Worm (Caenorhabditis elegans) whole organism, young adult: ENCODE measurements around the gene clec-175.

Experiments used
- C17E4.6 ChIP-seq: fragments of 200-800 bp; sonication (Bioruptor generic); IDR thresholded peaks from 2 replicates; pipeline ENCODE4 v1.3.6; 2022; ENCODE audit warnings: missing genetic modification reagents, missing genetic modification characterization, missing compliant biosample characterization
- F37B4.10 ChIP-seq: fragments of 200-800 bp; sonication (Bioruptor generic); IDR thresholded peaks from 2 replicates; pipeline ENCODE4 v1.3.6; 2022; ENCODE audit warnings: missing genetic modification characterization, missing compliant biosample characterization
- F39B2.1 ChIP-seq: fragments of 200-800 bp; sonication (Bioruptor generic); IDR thresholded peaks from 2 replicates; pipeline ENCODE4 v1.3.6; 2022; ENCODE audit warnings: missing genetic modification reagents, missing genetic modification characterization, missing compliant biosample characterization
- F57C9.4 ChIP-seq: sonication (generic microtip); optimal IDR thresholded peaks from 2 replicates; lab custom pipeline; 2017; ENCODE audit warnings: mild to moderate bottlenecking, missing genetic modification characterization, missing compliant biosample characterization
- K11D2.4 ChIP-seq: fragments of 200-800 bp; sonication (Bioruptor generic); IDR thresholded peaks from 2 replicates; pipeline ENCODE4 v1.3.6; 2022; ENCODE audit warnings: missing genetic modification reagents, missing genetic modification characterization, missing compliant biosample characterization
- K12H6.12 ChIP-seq: fragments of 200-800 bp; sonication (Bioruptor generic); optimal IDR thresholded peaks from 2 replicates; lab custom pipeline; 2018; ENCODE audit warnings: mild to moderate bottlenecking, missing genetic modification characterization, missing compliant biosample characterization
- Y53G8AR.9 ChIP-seq: fragments of 200-800 bp; sonication (Bioruptor generic); conservative IDR thresholded peaks from 2 replicates; pipeline ENCODE4 v1.3.6; 2022; ENCODE audit warnings: missing genetic modification reagents, missing genetic modification characterization, missing compliant biosample characterization
- Y56A3A.18 ChIP-seq: fragments of 200-800 bp; sonication (Bioruptor generic); IDR thresholded peaks from 2 replicates; pipeline ENCODE4 v1.3.6; 2022; ENCODE audit warnings: missing genetic modification reagents, missing genetic modification characterization, missing compliant biosample characterization
- Y67H2A.10 ChIP-seq: fragments of 200-800 bp; sonication (Bioruptor generic); conservative IDR thresholded peaks from 2 replicates; pipeline ENCODE4 v1.3.6; 2022; ENCODE audit warnings: missing genetic modification reagents, missing genetic modification characterization, missing compliant biosample characterization
- aptf-2 ChIP-seq: fragments of 200-800 bp; sonication (Bioruptor generic); conservative IDR thresholded peaks from 2 replicates; pipeline ENCODE4 v1.3.6; 2022; ENCODE audit warnings: missing genetic modification reagents, missing genetic modification characterization, missing compliant biosample characterization
- aptf-3 ChIP-seq: fragments of 200-800 bp; sonication (Bioruptor generic); IDR thresholded peaks from 2 replicates; pipeline ENCODE4 v1.3.6; 2022; ENCODE audit warnings: missing genetic modification characterization, missing compliant biosample characterization
- athp-1 ChIP-seq: sonication (generic microtip); optimal IDR thresholded peaks from 2 replicates; lab custom pipeline; 2017; ENCODE audit warnings: mild to moderate bottlenecking, missing genetic modification characterization, missing compliant biosample characterization
- attf-5 ChIP-seq: fragments of 200-800 bp; sonication (Bioruptor generic); optimal IDR thresholded peaks from 2 replicates; lab custom pipeline; 2018; ENCODE audit warnings: mild to moderate bottlenecking, missing genetic modification characterization, missing compliant biosample characterization
- cebp-1 ChIP-seq, 2 experiments: fragments of 200-800 bp in 1 of 2; sonication (Bioruptor generic) in 1 of 2; sonication (generic microtip) in 1 of 2; IDR thresholded peaks in 1 of 2; optimal IDR thresholded peaks in 1 of 2; 2 replicates each; pipeline versions ENCODE4 v1.3.6 to Lab custom; 2017 to 2022; ENCODE audit warnings: missing compliant biosample characterization in 2 of 2, missing genetic modification characterization in 2 of 2, mild to moderate bottlenecking in 1 of 2, missing genetic modification reagents in 1 of 2, moderate library complexity in 1 of 2
- cebp-2 ChIP-seq: fragments of 200-800 bp; sonication (Bioruptor generic); IDR thresholded peaks from 2 replicates; pipeline ENCODE4 v1.3.6; 2022; ENCODE audit warnings: missing genetic modification characterization, missing compliant biosample characterization
- ceh-100 ChIP-seq: fragments of 200-800 bp; sonication (Bioruptor generic); IDR thresholded peaks from 2 replicates; pipeline ENCODE4 v1.3.6; 2022; ENCODE audit warnings: missing genetic modification reagents, missing genetic modification characterization, missing compliant biosample characterization
- ceh-27 ChIP-seq: fragments of 200-800 bp; sonication (Bioruptor generic); optimal IDR thresholded peaks from 2 replicates; lab custom pipeline; 2018; ENCODE audit warnings: mild to moderate bottlenecking, missing genetic modification characterization, moderate library complexity, missing compliant biosample characterization
- ceh-40 ChIP-seq: fragments of 200-800 bp; sonication (Bioruptor generic); IDR thresholded peaks from 2 replicates; pipeline ENCODE4 v1.3.6; 2022; ENCODE audit warnings: missing genetic modification characterization, missing compliant biosample characterization
- ceh-91 ChIP-seq: fragments of 200-800 bp; sonication (Bioruptor generic); IDR thresholded peaks from 2 replicates; pipeline ENCODE4 v1.3.6; 2022; ENCODE audit warnings: missing genetic modification reagents, missing genetic modification characterization, missing compliant biosample characterization
- chd-7 ChIP-seq: sonication (generic microtip); optimal IDR thresholded peaks from 2 replicates; lab custom pipeline; 2016; ENCODE audit warnings: mild to moderate bottlenecking, missing genetic modification characterization, moderate library complexity, missing compliant biosample characterization
- dox-1 ChIP-seq: fragments of 200-800 bp; sonication (Bioruptor generic); IDR thresholded peaks from 2 replicates; pipeline ENCODE4 v1.3.6; 2022; ENCODE audit warnings: missing genetic modification reagents, missing genetic modification characterization, missing compliant biosample characterization
- dpff-1 ChIP-seq: sonication (generic microtip); optimal IDR thresholded peaks from 2 replicates; lab custom pipeline; 2017; ENCODE audit warnings: mild to moderate bottlenecking, missing genetic modification characterization, missing compliant biosample characterization
- egl-44 ChIP-seq: fragments of 200-800 bp; sonication (Bioruptor generic); IDR thresholded peaks from 2 replicates; pipeline ENCODE4 v1.3.6; 2022; ENCODE audit warnings: missing genetic modification reagents, missing genetic modification characterization, missing compliant biosample characterization
- egrh-3 ChIP-seq: fragments of 200-800 bp; sonication (Bioruptor generic); IDR thresholded peaks from 2 replicates; pipeline ENCODE4 v1.3.6; 2022; ENCODE audit warnings: missing genetic modification reagents, missing genetic modification characterization, missing compliant biosample characterization
- fkh-3 ChIP-seq: sonication (generic microtip); optimal IDR thresholded peaks from 2 replicates; lab custom pipeline; 2016; ENCODE audit warnings: mild to moderate bottlenecking, missing genetic modification characterization, missing compliant biosample characterization
- him-1 ChIP-seq: sonication (generic microtip); optimal IDR thresholded peaks from 2 replicates; lab custom pipeline; 2016; ENCODE audit warnings: missing genotype, missing genetic modification reagents, missing genetic modification characterization, missing compliant biosample characterization
- hlh-12 ChIP-seq: sonication (generic microtip); optimal IDR thresholded peaks from 2 replicates; lab custom pipeline; 2016; ENCODE audit warnings: missing genetic modification characterization, missing compliant biosample characterization
- hmg-1.2 ChIP-seq: fragments of 200-800 bp; sonication (Bioruptor generic); IDR thresholded peaks from 2 replicates; pipeline ENCODE4 v1.3.6; 2022; ENCODE audit warnings: missing genetic modification reagents, missing genetic modification characterization, missing compliant biosample characterization
- lin-26 ChIP-seq: fragments of 200-800 bp; sonication (Bioruptor generic); IDR thresholded peaks from 2 replicates; pipeline ENCODE4 v1.3.6; 2022; ENCODE audit warnings: missing genetic modification reagents, missing genetic modification characterization, missing compliant biosample characterization
- lin-40 ChIP-seq: sonication (generic microtip); optimal IDR thresholded peaks from 2 replicates; lab custom pipeline; 2016; ENCODE audit warnings: missing genetic modification characterization, mild to moderate bottlenecking, missing compliant biosample characterization, missing genotype, missing genetic modification reagents
- lir-1 ChIP-seq: fragments of 200-800 bp; sonication (Bioruptor generic); conservative IDR thresholded peaks from 2 replicates; pipeline ENCODE4 v1.3.6; 2022; ENCODE audit warnings: missing genetic modification reagents, missing genetic modification characterization, missing compliant biosample characterization
- lsl-1 ChIP-seq: fragments of 200-800 bp; sonication (Bioruptor generic); optimal IDR thresholded peaks from 2 replicates; lab custom pipeline; 2018; ENCODE audit warnings: mild to moderate bottlenecking, missing genetic modification characterization, moderate library complexity, missing compliant biosample characterization
- lsy-27 ChIP-seq: sonication (generic microtip); optimal IDR thresholded peaks from 2 replicates; lab custom pipeline; 2017; ENCODE audit warnings: missing genetic modification characterization, mild to moderate bottlenecking, missing compliant biosample characterization, antibody characterized with exemption, missing genotype, borderline replicate concordance; ENCODE audit not compliant: insufficient read depth
- madf-3 ChIP-seq: fragments of 200-800 bp; sonication (Bioruptor generic); IDR thresholded peaks from 2 replicates; pipeline ENCODE4 v1.3.6; 2022; ENCODE audit warnings: missing genetic modification reagents, missing genetic modification characterization, missing compliant biosample characterization
- madf-6 ChIP-seq: fragments of 200-800 bp; sonication (Bioruptor generic); IDR thresholded peaks from 2 replicates; pipeline ENCODE4 v1.3.6; 2022; ENCODE audit warnings: missing genetic modification reagents, missing genetic modification characterization, missing compliant biosample characterization
- mxl-1 ChIP-seq: sonication (generic microtip); optimal IDR thresholded peaks from 2 replicates; lab custom pipeline; 2016; ENCODE audit warnings: missing genetic modification characterization, missing compliant biosample characterization
- nfya-1 ChIP-seq: sonication (generic microtip); optimal IDR thresholded peaks from 2 replicates; lab custom pipeline; 2017; ENCODE audit warnings: antibody characterized with exemption, missing compliant biosample characterization, missing genetic modification characterization, borderline replicate concordance; ENCODE audit not compliant: insufficient read depth
- nfyb-1 ChIP-seq: fragments of 200-800 bp; sonication (Bioruptor generic); IDR thresholded peaks from 2 replicates; pipeline ENCODE4 v1.3.6; 2022; ENCODE audit warnings: missing genetic modification reagents, missing genetic modification characterization, missing compliant biosample characterization
- nhr-179 ChIP-seq: sonication (generic microtip); optimal IDR thresholded peaks from 2 replicates; lab custom pipeline; 2016; ENCODE audit warnings: mild to moderate bottlenecking, missing genetic modification characterization, missing compliant biosample characterization
- nhr-90 ChIP-seq: sonication (generic microtip); optimal IDR thresholded peaks from 2 replicates; lab custom pipeline; 2016; ENCODE audit warnings: missing genotype, mild to moderate bottlenecking, missing genetic modification characterization, missing compliant biosample characterization
- pha-4 ChIP-seq: fragments of 150-350 bp; sonication (generic microtip); optimal IDR thresholded peaks from 2 replicates; lab custom pipeline; 2014; ENCODE audit warnings: missing biosample characterization, missing genetic modification reagents, missing genetic modification characterization
- sdz-38 ChIP-seq: sonication (generic microtip); optimal IDR thresholded peaks from 2 replicates; lab custom pipeline; 2016; ENCODE audit warnings: missing genotype, missing genetic modification characterization, missing compliant biosample characterization
- sptf-2 ChIP-seq: fragments of 200-800 bp; sonication (Bioruptor generic); optimal IDR thresholded peaks from 2 replicates; lab custom pipeline; 2018; ENCODE audit warnings: mild to moderate bottlenecking, missing genetic modification characterization, missing compliant biosample characterization
- tbx-9 ChIP-seq: sonication (generic microtip); optimal IDR thresholded peaks from 2 replicates; lab custom pipeline; 2016; ENCODE audit warnings: borderline replicate concordance, missing genetic modification characterization, inconsistent platforms, missing compliant biosample characterization
- tlf-1 ChIP-seq: fragments of 200-800 bp; sonication (Bioruptor generic); optimal IDR thresholded peaks from 2 replicates; lab custom pipeline; 2018; ENCODE audit warnings: mild to moderate bottlenecking, missing genetic modification characterization, missing compliant biosample characterization
- unc-130 ChIP-seq: sonication (generic microtip); optimal IDR thresholded peaks from 2 replicates; lab custom pipeline; 2016; ENCODE audit warnings: missing genetic modification reagents, missing genetic modification characterization, missing compliant biosample characterization
- unc-62 ChIP-seq: fragments of 150-350 bp; optimal IDR thresholded peaks from 2 replicates; lab custom pipeline; 2014; ENCODE audit warnings: missing biosample characterization, missing genetic modification reagents, missing genetic modification characterization
- zim-3 ChIP-seq: sonication (generic microtip); optimal IDR thresholded peaks from 2 replicates; lab custom pipeline; 2017; ENCODE audit warnings: mild to moderate bottlenecking, missing genetic modification characterization, moderate library complexity, missing compliant biosample characterization
- ztf-26 ChIP-seq: sonication (generic microtip); optimal IDR thresholded peaks from 2 replicates; lab custom pipeline; 2017; ENCODE audit warnings: missing genetic modification characterization, missing compliant biosample characterization
- ztf-3 ChIP-seq: fragments of 200-800 bp; sonication (Bioruptor generic); optimal IDR thresholded peaks from 2 replicates; lab custom pipeline; 2018; ENCODE audit warnings: mild to moderate bottlenecking, missing genetic modification characterization, missing compliant biosample characterization

clec-175 gene

DNA sequence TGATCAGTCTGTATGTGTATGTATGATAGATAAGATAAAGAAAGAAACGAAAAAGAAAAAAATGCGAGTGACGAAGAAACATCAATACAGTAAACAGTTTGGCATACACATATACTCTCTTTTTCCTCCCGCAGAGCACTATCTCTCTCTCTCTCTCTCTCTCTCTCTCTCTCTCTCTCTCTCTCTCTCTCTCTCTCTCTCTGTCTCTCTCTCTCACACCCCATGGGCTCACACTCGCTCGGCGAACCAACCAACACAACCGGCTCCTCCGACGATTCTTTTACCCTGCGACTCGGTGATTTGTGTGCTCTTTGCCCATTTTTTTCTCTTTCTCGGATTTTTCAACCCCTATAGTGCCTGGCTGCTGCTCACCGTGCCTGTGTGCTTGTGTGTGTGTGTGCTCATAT, 15.1 kb upstream of the clec-175 start (continued):
- no peak for TF ChIP-seq ceh-27 (GFP tag; lab: Kevin White, UChicago)
- peak; percentile 63 for TF ChIP-seq hmg-1.2 (GFP tag; lab: Robert Waterston, UW)
- no peak for TF ChIP-seq lir-1
- TF ChIP-seq K11D2.4 (GFP tag; lab: Robert Waterston, UW), result no peak
- TF ChIP-seq nhr-90 (tag; lab: Kevin White, UChicago), result no peak
- no peak for TF ChIP-seq madf-6
- no peak for TF ChIP-seq egl-44 (GFP tag; lab: Robert Waterston, UW)
- no peak for TF ChIP-seq tbx-9
- no peak for TF ChIP-seq unc-62
- no peak for TF ChIP-seq Y53G8AR.9 (GFP tag; lab: Robert Waterston, UW)
- TF ChIP-seq ceh-100 (GFP tag; lab: Robert Waterston, UW), result no peak
- TF ChIP-seq F39B2.1 (GFP tag; lab: Robert Waterston, UW), result no peak
- no peak for TF ChIP-seq cebp-2 (GFP tag; lab: Robert Waterston, UW)
- no peak for TF ChIP-seq zim-3 (tag; lab: Kevin White, UChicago)
- TF ChIP-seq hlh-12 (tag; lab: Kevin White, UChicago), result no peak
- 0 out of 2 replicates have a peak, but pooled peaks have one; percentile 17 for TF ChIP-seq lin-26 (GFP tag; lab: Robert Waterston, UW)
- no peak for TF ChIP-seq lin-40 (tag; lab: Kevin White, UChicago)
- TF ChIP-seq nfya-1 (tag; lab: Kevin White, UChicago), result no peak
- no peak for TF ChIP-seq nfyb-1 (GFP tag; lab: Robert Waterston, UW)
- TF ChIP-seq C17E4.6 (GFP tag; lab: Robert Waterston, UW), result no peak
- peak; percentile 77 for TF ChIP-seq egrh-3 (GFP tag; lab: Robert Waterston, UW)
- TF ChIP-seq F37B4.10 (GFP tag; lab: Robert Waterston, UW), result no peak
- no peak for TF ChIP-seq aptf-3 (GFP tag; lab: Robert Waterston, UW)
- TF ChIP-seq attf-5 (GFP tag; lab: Kevin White, UChicago), result peak; percentile 13
- no peak for TF ChIP-seq chd-7
- TF ChIP-seq sptf-2, result no peak
- TF ChIP-seq K12H6.12 (tag; lab: Kevin White, UChicago), result peak; percentile 11
- TF ChIP-seq cebp-1 (GFP tag; IDR thresholded peaks at IDR 0.05; lab: Robert Waterston, UW), result no peak
- TF ChIP-seq cebp-1 (tag; optimal IDR thresholded peaks at IDR 0.05; lab: Kevin White, UChicago), result peak; percentile 25
- TF ChIP-seq mxl-1 (tag; lab: Kevin White, UChicago), result no peak
- no peak for TF ChIP-seq him-1
- no peak for TF ChIP-seq dpff-1 (tag; lab: Kevin White, UChicago)
- TF ChIP-seq ztf-3 (GFP tag; lab: Kevin White, UChicago), result no peak
- TF ChIP-seq Y56A3A.18, result no peak
- no peak for TF ChIP-seq lsl-1 (GFP tag; lab: Kevin White, UChicago)
- TF ChIP-seq Y67H2A.10 (GFP tag; lab: Robert Waterston, UW), result no peak
- TF ChIP-seq lsy-27 (tag; lab: Kevin White, UChicago), result no peak
- no peak for TF ChIP-seq athp-1
- no peak for TF ChIP-seq fkh-3 (tag; lab: Kevin White, UChicago)
- TF ChIP-seq dox-1 (GFP tag; lab: Robert Waterston, UW), result peak; percentile 76
- TF ChIP-seq nhr-179 (tag; lab: Kevin White, UChicago), result no peak
- no peak for TF ChIP-seq ztf-26 (tag; lab: Kevin White, UChicago)
- no peak for TF ChIP-seq sdz-38 (tag; lab: Kevin White, UChicago)
- no peak for TF ChIP-seq tlf-1 (GFP tag; lab: Kevin White, UChicago)
- TF ChIP-seq pha-4, result no peak
- no peak for TF ChIP-seq unc-130
- TF ChIP-seq madf-3, result no peak
- TF ChIP-seq ceh-40 (GFP tag; lab: Robert Waterston, UW), result no peak
- TF ChIP-seq aptf-2 (GFP tag; lab: Robert Waterston, UW), result no peak
- no peak for TF ChIP-seq ceh-91 (GFP tag; lab: Robert Waterston, UW)
- no peak for TF ChIP-seq F57C9.4 (tag; lab: Kevin White, UChicago)
